Fruit fly (Drosophila melanogaster) whole organism, embryonic: ENCODE measurements around the gene yl.

Experiments
- Ada2b ChIP-seq: fragments of 200-800 bp; sonication (Bioruptor generic); IDR thresholded peaks from 2 replicates; pipeline ENCODE4 v1.3.6; 2022; ENCODE audit warnings: missing biosample characterization, missing genetic modification characterization
- BtbVII ChIP-seq: fragments of 200-800 bp; sonication (Bioruptor generic); optimal IDR thresholded peaks from 3 replicates; lab custom pipeline; 2017; ENCODE audit warnings: missing biosample characterization, mild to moderate bottlenecking, missing genetic modification characterization
- CG10147 ChIP-seq: fragments of 200-800 bp; sonication (Bioruptor generic); optimal IDR thresholded peaks from 2 replicates; lab custom pipeline; 2019; ENCODE audit warnings: missing biosample characterization, mild to moderate bottlenecking, missing genetic modification characterization, moderate library complexity
- CG13624 ChIP-seq: fragments of 200-800 bp; sonication (Bioruptor generic); optimal IDR thresholded peaks from 2 replicates; lab custom pipeline; 2016; ENCODE audit warnings: missing biosample characterization, missing genetic modification characterization
- CG13894 ChIP-seq: fragments of 200-800 bp; sonication (Bioruptor generic); optimal IDR thresholded peaks from 3 replicates; lab custom pipeline; 2018; ENCODE audit warnings: missing biosample characterization, mild to moderate bottlenecking, missing genetic modification characterization, moderate library complexity
- CG14014 ChIP-seq: fragments of 200-800 bp; sonication (Bioruptor generic); IDR thresholded peaks from 2 replicates; pipeline ENCODE4 v1.3.6; 2022; ENCODE audit warnings: missing biosample characterization, missing genetic modification characterization
- CG15269 ChIP-seq: fragments of 200-800 bp; sonication (Bioruptor generic); optimal IDR thresholded peaks from 2 replicates; lab custom pipeline; 2018; ENCODE audit warnings: missing biosample characterization, mild to moderate bottlenecking, missing genetic modification characterization, moderate library complexity
- CG15696 ChIP-seq: fragments of 200-800 bp; sonication (Bioruptor generic); optimal IDR thresholded peaks from 2 replicates; lab custom pipeline; 2019; ENCODE audit warnings: missing biosample characterization, mild to moderate bottlenecking, missing genetic modification characterization, moderate library complexity
- CG1602 ChIP-seq: fragments of 200-800 bp; sonication (Bioruptor generic); optimal IDR thresholded peaks from 3 replicates; lab custom pipeline; 2016; ENCODE audit warnings: missing biosample characterization, missing genetic modification characterization
- CG17361 ChIP-seq: fragments of 200-800 bp; sonication (Bioruptor generic); IDR thresholded peaks from 3 replicates; pipeline ENCODE4 v1.3.6; 2022; ENCODE audit warnings: missing biosample characterization, missing genetic modification characterization
- CG17385 ChIP-seq: fragments of 200-800 bp; sonication (Bioruptor generic); optimal IDR thresholded peaks from 3 replicates; lab custom pipeline; 2018; ENCODE audit warnings: missing biosample characterization, mild to moderate bottlenecking, missing genetic modification characterization
- CG2129 ChIP-seq: fragments of 200-800 bp; sonication (Bioruptor generic); IDR thresholded peaks from 2 replicates; pipeline ENCODE4 v1.3.6; 2022; ENCODE audit warnings: missing biosample characterization, missing genetic modification characterization; ENCODE audit not compliant: partially characterized antibody
- CG2712 ChIP-seq: fragments of 200-800 bp; optimal IDR thresholded peaks from 3 replicates; lab custom pipeline; 2019; ENCODE audit warnings: missing biosample characterization, mild to moderate bottlenecking, missing genetic modification characterization, moderate library complexity
- CG34224 ChIP-seq: fragments of 200-800 bp; sonication (Bioruptor generic); IDR thresholded peaks from 3 replicates; pipeline ENCODE4 v1.3.6; 2022; ENCODE audit warnings: missing biosample characterization, missing genetic modification characterization; ENCODE audit not compliant: partially characterized antibody
- CG3847 ChIP-seq: fragments of 200-800 bp; sonication (Bioruptor generic); IDR thresholded peaks from 2 replicates; pipeline ENCODE4 v1.3.6; 2022; ENCODE audit warnings: missing biosample characterization, missing genetic modification characterization
- CG42726 ChIP-seq: fragments of 200-800 bp; sonication (Bioruptor generic); IDR thresholded peaks from 2 replicates; pipeline ENCODE4 v1.3.6; 2022; ENCODE audit warnings: missing biosample characterization, missing genetic modification characterization; ENCODE audit not compliant: partially characterized antibody
- CG4328 ChIP-seq: fragments of 200-800 bp; sonication (Bioruptor generic); optimal IDR thresholded peaks from 3 replicates; lab custom pipeline; 2017; ENCODE audit warnings: missing biosample characterization, missing genetic modification reagents, missing genetic modification characterization
- CG4404 ChIP-seq: fragments of 200-800 bp; sonication (Bioruptor generic); IDR thresholded peaks from 2 replicates; pipeline ENCODE4 v1.3.6; 2022; ENCODE audit warnings: missing biosample characterization, missing genetic modification characterization
- CG6813 ChIP-seq: fragments of 200-800 bp; sonication (Bioruptor generic); optimal IDR thresholded peaks from 2 replicates; lab custom pipeline; 2017; ENCODE audit warnings: missing biosample characterization, missing genetic modification characterization, mild to moderate bottlenecking, moderate library complexity, missing genetic modification reagents
- CG7556 ChIP-seq: fragments of 200-800 bp; sonication (Bioruptor generic); optimal IDR thresholded peaks from 2 replicates; lab custom pipeline; 2017; ENCODE audit warnings: missing biosample characterization, mild to moderate bottlenecking, missing genetic modification characterization
- CG7963 ChIP-seq: fragments of 200-800 bp; sonication (Bioruptor generic); IDR thresholded peaks from 3 replicates; pipeline ENCODE4 v1.3.6; 2022; ENCODE audit warnings: missing biosample characterization, missing genetic modification characterization; ENCODE audit not compliant: partially characterized antibody
- CG8924 ChIP-seq: fragments of 200-800 bp; optimal IDR thresholded peaks from 3 replicates; lab custom pipeline; 2019; ENCODE audit warnings: missing biosample characterization, mild to moderate bottlenecking, missing genetic modification characterization, moderate library complexity
- Doc2 ChIP-seq: fragments of 200-800 bp; sonication (Bioruptor generic); IDR thresholded peaks from 2 replicates; pipeline ENCODE4 v1.3.6; 2022; ENCODE audit warnings: missing biosample characterization, missing genetic modification characterization
- Dref ChIP-seq: fragments of 200-800 bp; sonication (Bioruptor generic); IDR thresholded peaks from 2 replicates; pipeline ENCODE4 v1.3.6; 2022; ENCODE audit warnings: missing biosample characterization, missing genetic modification characterization
- Ets97D ChIP-seq: fragments of 200-800 bp; sonication (Bioruptor generic); optimal IDR thresholded peaks from 3 replicates; lab custom pipeline; 2016; ENCODE audit warnings: missing biosample characterization, missing genetic modification characterization
- Fer3 ChIP-seq: fragments of 200-800 bp; sonication (Bioruptor generic); optimal IDR thresholded peaks from 2 replicates; lab custom pipeline; 2018; ENCODE audit warnings: missing biosample characterization, mild to moderate bottlenecking, missing genetic modification characterization, moderate library complexity
- Hr51 ChIP-seq, 2 experiments: fragments of 200-800 bp; sonication (Bioruptor generic); optimal IDR thresholded peaks; 2 replicates in 1 of 2; 3 replicates in 1 of 2; lab custom pipeline; 2016 to 2018; ENCODE audit warnings: missing biosample characterization in 2 of 2, missing genetic modification characterization in 2 of 2, mild to moderate bottlenecking in 1 of 2, moderate library complexity in 1 of 2
- Lpt ChIP-seq: fragments of >200 bp; optimal IDR thresholded peaks from 2 replicates; lab custom pipeline; 2018; ENCODE audit warnings: missing biosample characterization, missing genetic modification characterization
- Myb ChIP-seq: fragments of 200-800 bp; sonication (Bioruptor generic); optimal IDR thresholded peaks from 2 replicates; lab custom pipeline; 2016; ENCODE audit warnings: missing biosample characterization, missing genetic modification characterization
- Nf-YC ChIP-seq: fragments of 200-800 bp; optimal IDR thresholded peaks from 3 replicates; lab custom pipeline; 2019; ENCODE audit warnings: missing biosample characterization, mild to moderate bottlenecking, missing genetic modification characterization, moderate library complexity
- NfI ChIP-seq: fragments of 200-800 bp; sonication (Bioruptor generic); optimal IDR thresholded peaks from 3 replicates; lab custom pipeline; 2018; ENCODE audit warnings: missing biosample characterization, mild to moderate bottlenecking, missing genetic modification characterization, moderate library complexity
- Oli ChIP-seq: fragments of 200-800 bp; sonication (Bioruptor generic); optimal IDR thresholded peaks from 2 replicates; lab custom pipeline; 2018; ENCODE audit warnings: missing biosample characterization, mild to moderate bottlenecking, missing genetic modification characterization, moderate library complexity
- Opbp ChIP-seq: fragments of 200-800 bp; sonication (Bioruptor generic); IDR thresholded peaks from 3 replicates; pipeline ENCODE4 v1.3.6; 2022; ENCODE audit warnings: missing biosample characterization, missing genetic modification characterization; ENCODE audit not compliant: partially characterized antibody
- Rfx ChIP-seq: fragments of 200-800 bp; sonication (Bioruptor generic); IDR thresholded peaks from 2 replicates; pipeline ENCODE4 v1.3.6; 2022; ENCODE audit warnings: missing biosample characterization, missing genetic modification characterization
- Vsx1 ChIP-seq: fragments of 200-800 bp; sonication (Bioruptor generic); optimal IDR thresholded peaks from 2 replicates; lab custom pipeline; 2017; ENCODE audit warnings: missing biosample characterization, mild to moderate bottlenecking, missing genetic modification characterization, missing genetic modification reagents
- al ChIP-seq: fragments of 200-800 bp; sonication (Bioruptor generic); IDR thresholded peaks from 2 replicates; pipeline ENCODE4 v1.3.6; 2022; ENCODE audit warnings: missing biosample characterization, missing genetic modification characterization
- bab2 ChIP-seq: fragments of 200-800 bp; sonication (Bioruptor generic); optimal IDR thresholded peaks from 2 replicates; lab custom pipeline; 2016; ENCODE audit warnings: missing biosample characterization, missing genetic modification characterization
- bbx ChIP-seq: fragments of 200-800 bp; sonication (Bioruptor generic); IDR thresholded peaks from 2 replicates; pipeline ENCODE4 v1.3.6; 2022; ENCODE audit warnings: missing biosample characterization, missing genetic modification characterization; ENCODE audit not compliant: partially characterized antibody
- br ChIP-seq: fragments of >200 bp; optimal IDR thresholded peaks from 2 replicates; lab custom pipeline; 2017
- bsh ChIP-seq, 2 experiments: fragments of 200-800 bp; sonication (Bioruptor generic); optimal IDR thresholded peaks; 2 replicates each; lab custom pipeline; 2017 to 2018; ENCODE audit warnings: mild to moderate bottlenecking in 2 of 2, missing biosample characterization in 2 of 2, missing genetic modification characterization in 2 of 2, moderate library complexity in 1 of 2
- fru ChIP-seq: fragments of >200 bp; optimal IDR thresholded peaks from 2 replicates; lab custom pipeline; 2017
- gem ChIP-seq: fragments of 200-800 bp; sonication (Bioruptor generic); optimal IDR thresholded peaks from 2 replicates; lab custom pipeline; 2019; ENCODE audit warnings: missing biosample characterization, mild to moderate bottlenecking, missing genetic modification characterization, moderate library complexity
- grau ChIP-seq: fragments of 200-800 bp; optimal IDR thresholded peaks from 3 replicates; lab custom pipeline; 2019; ENCODE audit warnings: missing biosample characterization, mild to moderate bottlenecking, missing genetic modification characterization, moderate library complexity
- ind ChIP-seq: fragments of 200-800 bp; sonication (Bioruptor generic); optimal IDR thresholded peaks from 3 replicates; lab custom pipeline; 2016; ENCODE audit warnings: missing biosample characterization, missing genetic modification characterization
- lola ChIP-seq, 3 experiments: fragments of >200 bp in 2 of 3; fragments of 200-800 bp in 1 of 3; sonication (Bioruptor generic) in 1 of 3; optimal IDR thresholded peaks; 2 replicates each; lab custom pipeline; 2017 to 2019; ENCODE audit warnings: missing biosample characterization in 3 of 3, missing genetic modification characterization in 3 of 3, mild to moderate bottlenecking in 1 of 3, moderate library complexity in 1 of 3
- nerfin-1 ChIP-seq: fragments of 200-800 bp; sonication (Bioruptor generic); optimal IDR thresholded peaks from 3 replicates; lab custom pipeline; 2019; ENCODE audit warnings: missing biosample characterization, mild to moderate bottlenecking, missing genetic modification characterization, moderate library complexity
- pzg ChIP-seq: fragments of 200-800 bp; sonication (Bioruptor generic); optimal IDR thresholded peaks from 3 replicates; lab custom pipeline; 2018; ENCODE audit warnings: missing biosample characterization, mild to moderate bottlenecking, missing genetic modification characterization, moderate library complexity
- stwl ChIP-seq: fragments of 200-800 bp; sonication (Bioruptor generic); optimal IDR thresholded peaks from 3 replicates; lab custom pipeline; 2018; ENCODE audit warnings: missing biosample characterization, mild to moderate bottlenecking, missing genetic modification characterization, moderate library complexity
- yki ChIP-seq: fragments of >200 bp; optimal IDR thresholded peaks from 3 replicates; lab custom pipeline; 2018

yl gene

DNA sequence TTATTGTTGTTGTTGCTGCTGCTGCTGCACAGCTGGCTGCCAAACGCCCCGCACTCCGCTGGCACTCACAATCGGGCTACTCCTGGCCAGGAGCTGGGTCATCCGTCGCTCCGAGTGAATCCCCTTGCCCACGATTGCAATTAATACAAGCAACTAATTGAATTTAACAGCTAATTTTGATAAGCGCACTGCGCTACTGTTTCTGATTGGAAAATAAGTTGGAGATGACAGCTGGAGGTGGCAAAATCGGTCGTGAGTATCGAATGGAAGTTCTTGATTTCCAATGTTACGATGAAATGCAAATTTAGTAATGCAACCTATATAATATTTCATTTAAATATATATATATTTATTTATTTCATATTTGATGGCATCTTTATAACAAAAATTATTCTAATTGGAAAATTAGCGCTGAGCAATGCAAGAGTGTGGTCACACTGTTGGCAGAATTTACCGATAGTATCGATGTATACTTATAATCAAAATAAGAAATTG lies 40.9 kb downstream of the yl start, which contains the start of gene CG42271 (continued):
- 0 out of 2 replicates have a peak, but pooled peaks have one; percentile 13 for TF ChIP-seq Ada2b (GFP tag; lab: Robert Waterston, UW)
- peak; percentile 72; the same call in 2 of the 3 replicates for TF ChIP-seq CG7963
- TF ChIP-seq grau (tag; lab: Kevin White, UChicago) = peak; percentile 63
- peak; percentile 69 for TF ChIP-seq CG8924 (tag; lab: Kevin White, UChicago)
- TF ChIP-seq Fer3 (tag; lab: Kevin White, UChicago) = peak; percentile 47
- TF ChIP-seq bbx (GFP tag; lab: Robert Waterston, UW) = peak; percentile 87
- TF ChIP-seq gem = no peak
- TF ChIP-seq Opbp (GFP tag; lab: Robert Waterston, UW) = peak; percentile 85
- TF ChIP-seq Oli (tag; lab: Kevin White, UChicago) = peak; percentile 7
- peak; percentile 12 for TF ChIP-seq CG1602
- TF ChIP-seq lola (GFP tag; optimal IDR thresholded peaks at IDR 0.05; lab: Kevin White, UChicago) = peak in 1 of 3 experiments; percentile 48
- peak; percentile 34 for TF ChIP-seq pzg (GFP tag; lab: Kevin White, UChicago)
- TF ChIP-seq br (lab: Kevin White, UChicago) = no peak
- TF ChIP-seq CG17385 = peak; percentile 13
- peak; percentile 94 for TF ChIP-seq CG34224 (GFP tag; lab: Robert Waterston, UW)
- no peak for TF ChIP-seq fru (lab: Kevin White, UChicago)
- 0 out of 2 replicates have a peak, but pooled peaks have one; percentile 30 for TF ChIP-seq al (GFP tag; lab: Robert Waterston, UW)
- peak; percentile 36 for TF ChIP-seq Vsx1 (GFP tag; lab: Kevin White, UChicago)
- peak; percentile 48 for TF ChIP-seq CG3847 (GFP tag; lab: Robert Waterston, UW)
- peak; percentile 22 for TF ChIP-seq CG4328
- TF ChIP-seq yki (lab: Kevin White, UChicago) = no peak
- peak in 1 of 2 experiments; percentile 36 for TF ChIP-seq bsh (GFP tag; optimal IDR thresholded peaks at IDR 0.05; lab: Kevin White, UChicago)
- TF ChIP-seq CG13894 (tag; lab: Kevin White, UChicago) = no peak
- TF ChIP-seq CG13624 = no peak
- peak; percentile 34 for TF ChIP-seq nerfin-1
- no peak for TF ChIP-seq Doc2 (GFP tag; lab: Robert Waterston, UW)
- TF ChIP-seq CG15696 = peak; percentile 55
- peak in 1 of 2 experiments; percentile 7 for TF ChIP-seq Hr51 (GFP tag; optimal IDR thresholded peaks at IDR 0.05; lab: Kevin White, UChicago)
- TF ChIP-seq CG15269 (tag; lab: Kevin White, UChicago) = no peak
- no peak for TF ChIP-seq CG14014 (GFP tag; lab: Robert Waterston, UW)
- peak; percentile 3 for TF ChIP-seq BtbVII (GFP tag; lab: Kevin White, UChicago)
- peak; percentile 77 for TF ChIP-seq CG17361 (GFP tag; lab: Robert Waterston, UW)
- TF ChIP-seq CG7556 (GFP tag; lab: Kevin White, UChicago) = peak; percentile 24
- TF ChIP-seq Ets97D (GFP tag; lab: Kevin White, UChicago) = peak; percentile 44
- peak; percentile 44 for TF ChIP-seq ind (GFP tag; lab: Kevin White, UChicago)
- TF ChIP-seq Lpt = no peak
- TF ChIP-seq CG2712 (tag; lab: Kevin White, UChicago) = peak; percentile 63
- peak; percentile 25 for TF ChIP-seq CG6813 (GFP tag; lab: Kevin White, UChicago)
- peak; percentile 40; the same call in 1 of the 2 replicates for TF ChIP-seq CG42726 (GFP tag; lab: Robert Waterston, UW)
- TF ChIP-seq Rfx = peak; percentile 50; the same call in 1 of the 2 replicates
- peak; percentile 21 for TF ChIP-seq CG10147 (GFP tag; lab: Kevin White, UChicago)
- peak; percentile 62 for TF ChIP-seq CG2129
- peak; percentile 40 for TF ChIP-seq Dref (GFP tag; lab: Robert Waterston, UW)
- TF ChIP-seq Myb (GFP tag; lab: Kevin White, UChicago) = peak; percentile 5
- peak; percentile 61 for TF ChIP-seq Nf-YC (tag; lab: Kevin White, UChicago)
- TF ChIP-seq NfI = peak; percentile 61
- TF ChIP-seq CG4404 (GFP tag; lab: Robert Waterston, UW) = no peak; the same call in 1 of the 2 replicates
- TF ChIP-seq bab2 = no peak
- TF ChIP-seq stwl = peak; percentile 76
